Worm (Caenorhabditis elegans) whole organism, mixed stage, embryonic: ENCODE measurements around the gene gex-4.

Experiments
- M03D4.4 ChIP-seq: sonication (generic microtip); optimal IDR thresholded peaks from 2 replicates; lab custom pipeline; 2017; ENCODE audit warnings: mild to moderate bottlenecking, missing genetic modification characterization, missing compliant biosample characterization
- blmp-1 ChIP-seq: fragments of 150-350 bp; optimal IDR thresholded peaks from 2 replicates; lab custom pipeline; 2014; ENCODE audit warnings: missing biosample characterization, missing genetic modification characterization
- ceh-43 ChIP-seq: fragments of 200-800 bp; sonication (Bioruptor generic); optimal IDR thresholded peaks from 2 replicates; lab custom pipeline; 2018; ENCODE audit warnings: mild to moderate bottlenecking, missing genetic modification characterization, moderate library complexity, missing compliant biosample characterization
- ces-1 ChIP-seq: fragments of 150-350 bp; optimal IDR thresholded peaks from 2 replicates; lab custom pipeline; 2014; ENCODE audit warnings: missing biosample characterization, missing genetic modification reagents, missing genetic modification characterization
- cnd-1 ChIP-seq: fragments of 200-800 bp; sonication (Bioruptor generic); optimal IDR thresholded peaks from 2 replicates; lab custom pipeline; 2018; ENCODE audit warnings: mild to moderate bottlenecking, missing genetic modification characterization, missing compliant biosample characterization
- drap-1 ChIP-seq: fragments of 200-800 bp; sonication (Bioruptor generic); optimal IDR thresholded peaks from 3 replicates; lab custom pipeline; 2018; ENCODE audit warnings: mild to moderate bottlenecking, missing genetic modification characterization, missing compliant biosample characterization
- elt-1 ChIP-seq: sonication (generic microtip); optimal IDR thresholded peaks from 2 replicates; lab custom pipeline; 2017; ENCODE audit warnings: missing genetic modification characterization, mild to moderate bottlenecking, missing compliant biosample characterization, antibody characterized with exemption, moderate library complexity, borderline replicate concordance; ENCODE audit not compliant: insufficient read depth
- flh-1 ChIP-seq: fragments of 200-800 bp; sonication (Bioruptor generic); optimal IDR thresholded peaks from 2 replicates; lab custom pipeline; 2018; ENCODE audit warnings: mild to moderate bottlenecking, missing genetic modification characterization, moderate library complexity, missing compliant biosample characterization
- ham-2 ChIP-seq: fragments of 200-800 bp; sonication (Bioruptor generic); optimal IDR thresholded peaks from 2 replicates; lab custom pipeline; 2018; ENCODE audit warnings: mild to moderate bottlenecking, missing genetic modification characterization, missing compliant biosample characterization
- hlh-1 ChIP-seq: fragments of 150-350 bp; optimal IDR thresholded peaks from 2 replicates; lab custom pipeline; 2014; ENCODE audit warnings: missing biosample characterization, missing genetic modification reagents, missing genetic modification characterization
- lin-13 ChIP-seq: fragments of 150-350 bp; optimal IDR thresholded peaks from 2 replicates; lab custom pipeline; 2014; ENCODE audit warnings: missing biosample characterization, missing genetic modification characterization
- lin-32 ChIP-seq: fragments of 200-800 bp; sonication (Bioruptor generic); optimal IDR thresholded peaks from 2 replicates; lab custom pipeline; 2018; ENCODE audit warnings: mild to moderate bottlenecking, missing genetic modification characterization, missing compliant biosample characterization
- lsy-2 ChIP-seq: fragments of 150-350 bp; optimal IDR thresholded peaks from 2 replicates; lab custom pipeline; 2014; ENCODE audit warnings: missing biosample characterization, missing genetic modification characterization
- mab-5 ChIP-seq: fragments of 150-350 bp; optimal IDR thresholded peaks from 2 replicates; lab custom pipeline; 2014; ENCODE audit warnings: missing biosample characterization, missing genetic modification characterization
- mep-1 ChIP-seq: fragments of 150-350 bp; optimal IDR thresholded peaks from 2 replicates; lab custom pipeline; 2017; ENCODE audit warnings: missing biosample characterization, missing genetic modification reagents, missing genetic modification characterization, inconsistent platforms
- mls-2 ChIP-seq: sonication (generic microtip); optimal IDR thresholded peaks from 2 replicates; lab custom pipeline; 2016; ENCODE audit warnings: mild to moderate bottlenecking, missing genetic modification characterization, moderate library complexity, missing compliant biosample characterization
- nhr-12 ChIP-seq: fragments of 150-350 bp; optimal IDR thresholded peaks from 2 replicates; lab custom pipeline; 2014; ENCODE audit warnings: missing biosample characterization, missing genetic modification characterization
- nhr-2 ChIP-seq: fragments of 150-350 bp; optimal IDR thresholded peaks from 2 replicates; lab custom pipeline; 2014; ENCODE audit warnings: missing biosample characterization, missing genetic modification characterization
- nhr-237 ChIP-seq: fragments of 150-350 bp; optimal IDR thresholded peaks from 2 replicates; lab custom pipeline; 2014; ENCODE audit warnings: missing biosample characterization, missing genetic modification characterization
- nhr-28 ChIP-seq: fragments of 150-350 bp; optimal IDR thresholded peaks from 2 replicates; lab custom pipeline; 2014; ENCODE audit warnings: missing biosample characterization, missing genetic modification characterization
- nhr-76 ChIP-seq: sonication (generic microtip); optimal IDR thresholded peaks from 2 replicates; lab custom pipeline; 2017; ENCODE audit warnings: missing biosample characterization, missing genetic modification characterization
- pha-4 ChIP-seq: fragments of 150-350 bp; optimal IDR thresholded peaks from 2 replicates; lab custom pipeline; 2018; ENCODE audit warnings: missing biosample characterization, missing genetic modification reagents, missing genetic modification characterization
- snpc-4 ChIP-seq: fragments of 150-350 bp; optimal IDR thresholded peaks from 2 replicates; lab custom pipeline; 2014; ENCODE audit warnings: missing biosample characterization, missing genetic modification characterization
- sptf-1 ChIP-seq: sonication (generic microtip); optimal IDR thresholded peaks from 2 replicates; lab custom pipeline; 2017; ENCODE audit warnings: mild to moderate bottlenecking, missing genetic modification characterization, moderate library complexity, missing compliant biosample characterization
- tbx-8 ChIP-seq: fragments of 200-800 bp; sonication (Bioruptor generic); optimal IDR thresholded peaks from 2 replicates; lab custom pipeline; 2018; ENCODE audit warnings: mild to moderate bottlenecking, missing genetic modification characterization, moderate library complexity, missing compliant biosample characterization
- unc-120 ChIP-seq: sonication (generic microtip); optimal IDR thresholded peaks from 2 replicates; lab custom pipeline; 2017; ENCODE audit warnings: missing genetic modification characterization, missing compliant biosample characterization; ENCODE audit not compliant: poor library complexity, severe bottlenecking
- unc-39 ChIP-seq: fragments of 150-350 bp; optimal IDR thresholded peaks from 2 replicates; lab custom pipeline; 2014; ENCODE audit warnings: missing biosample characterization, missing genetic modification characterization
- unc-62 ChIP-seq: fragments of 150-350 bp; optimal IDR thresholded peaks from 2 replicates; lab custom pipeline; 2014; ENCODE audit warnings: missing biosample characterization, missing genetic modification reagents, missing genetic modification characterization
- zip-8 ChIP-seq: fragments of 150-350 bp; optimal IDR thresholded peaks from 2 replicates; lab custom pipeline; 2014; ENCODE audit warnings: missing biosample characterization, missing genetic modification characterization
- ztf-11 ChIP-seq: fragments of 150-350 bp; optimal IDR thresholded peaks from 2 replicates; lab custom pipeline; 2014; ENCODE audit warnings: missing biosample characterization, missing genetic modification characterization

gex-4 gene

DNA sequence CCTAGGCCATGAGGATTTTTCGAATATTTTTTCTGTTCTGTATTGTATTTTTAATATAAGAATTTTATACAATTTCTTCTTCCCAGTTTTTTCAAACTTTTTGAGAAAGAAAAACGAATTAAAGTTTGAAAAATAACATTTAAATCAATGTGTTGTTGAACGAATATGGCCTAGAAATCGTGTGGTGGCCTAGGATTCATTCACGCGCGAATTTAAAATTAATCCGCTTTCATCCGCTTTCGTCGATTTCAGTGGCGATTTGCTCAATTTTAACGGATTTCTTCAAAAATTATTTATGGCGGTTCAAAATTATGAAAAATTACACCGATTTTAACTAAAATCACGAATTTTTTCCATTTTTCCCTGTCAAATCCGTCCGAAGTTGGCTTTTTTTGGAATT lies 28.9 kb upstream of the gex-4 start:
- no peak for TF ChIP-seq lin-13 (tag; lab: Kevin White, UChicago)

- TF ChIP-seq zip-8 (tag; lab: Kevin White, UChicago) (no peak), unc-62 (no peak), snpc-4 (tag; lab: Kevin White, UChicago) (no peak), lsy-2 (tag; lab: Kevin White, UChicago) (no peak), mls-2 (tag; lab: Kevin White, UChicago) (no peak), nhr-237 (tag; lab: Kevin White, UChicago) (no peak), unc-120 (no peak), ceh-43 (no peak), ham-2 (no peak), ces-1 (GFP tag; lab: Kevin White, UChicago) (no peak), drap-1 (GFP tag; lab: Kevin White, UChicago) (no peak), nhr-12 (tag; lab: Kevin White, UChicago) (no peak), pha-4 (tag; lab: Kevin White, UChicago) (no peak), elt-1 (tag; lab: Kevin White, UChicago) (no peak), blmp-1 (no peak), tbx-8 (GFP tag; lab: Kevin White, UChicago) (no peak), cnd-1 (tag; lab: Kevin White, UChicago) (no peak), sptf-1 (tag; lab: Kevin White, UChicago) (no peak)
Observed at ce11 chrIII:12245570-12245969, 27.1 kb upstream of the gex-4 start.

DNA sequence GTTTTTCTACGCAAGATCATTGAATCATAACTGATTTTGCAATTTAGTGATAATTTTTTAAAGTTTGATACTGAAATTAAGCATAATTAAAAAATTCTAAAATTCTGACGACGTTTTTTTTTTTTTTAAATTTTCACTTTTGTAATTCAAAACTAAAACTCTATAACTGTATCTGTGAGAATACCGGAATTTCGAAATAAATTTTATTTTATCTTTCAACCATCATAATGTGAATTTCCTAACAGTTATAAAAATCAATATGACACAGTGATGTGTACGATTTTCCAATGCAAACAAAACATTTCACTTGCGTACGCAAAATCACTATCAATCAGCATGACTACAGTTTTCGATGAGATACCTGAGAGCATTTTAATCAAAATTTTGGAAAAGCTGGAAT lies 17.5 kb upstream of the gex-4 start, which contains the start of the genes grl-15 and fbxa-89:
Gene grl-15 (minus strand): TSS at position 101 of the 400 bp plus-strand sequence.
Gene fbxa-89 (plus strand): TSS at position 271 of the 400 bp plus-strand sequence.
- no peak for TF ChIP-seq M03D4.4
- TF ChIP-seq drap-1 (GFP tag; lab: Kevin White, UChicago), result no peak
- no peak for TF ChIP-seq ham-2
- TF ChIP-seq snpc-4 (tag; lab: Kevin White, UChicago), result no peak
- TF ChIP-seq lsy-2 (tag; lab: Kevin White, UChicago), result no peak
- no peak for TF ChIP-seq nhr-76 (tag; lab: Kevin White, UChicago)
- TF ChIP-seq hlh-1 (tag; lab: Kevin White, UChicago), result no peak
- no peak for TF ChIP-seq tbx-8 (GFP tag; lab: Kevin White, UChicago)
- TF ChIP-seq pha-4 (tag; lab: Kevin White, UChicago), result no peak

DNA sequence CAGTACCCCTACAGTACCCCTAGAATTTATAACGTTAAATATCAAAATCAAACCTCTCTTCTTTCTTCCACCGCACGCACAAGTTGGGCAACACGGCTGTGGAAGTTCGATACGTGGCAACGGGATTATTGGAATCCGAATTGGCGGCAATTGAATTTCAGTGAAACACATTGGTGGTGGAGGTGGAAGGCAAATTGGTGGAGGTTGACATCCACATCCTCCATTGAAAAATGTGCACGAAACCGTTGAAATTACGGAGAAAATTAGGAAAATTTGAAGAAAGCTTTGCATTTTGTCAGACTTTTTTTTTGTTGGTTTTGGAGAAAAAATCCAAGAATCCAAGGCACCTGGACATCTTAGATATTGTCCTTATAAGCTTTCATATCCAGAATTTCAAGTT lies 16.9 kb upstream of the gex-4 start:
- TF ChIP-seq elt-1 (tag; lab: Kevin White, UChicago) (no peak), lin-32 (GFP tag; lab: Kevin White, UChicago) (no peak), unc-62 (no peak), flh-1 (GFP tag; lab: Kevin White, UChicago) (no peak), drap-1 (GFP tag; lab: Kevin White, UChicago) (no peak), nhr-2 (tag; lab: Kevin White, UChicago) (no peak), zip-8 (tag; lab: Kevin White, UChicago) (no peak), snpc-4 (tag; lab: Kevin White, UChicago) (no peak), ztf-11 (tag; lab: Kevin White, UChicago) (no peak), ceh-43 (no peak), nhr-12 (tag; lab: Kevin White, UChicago) (no peak)

DNA sequence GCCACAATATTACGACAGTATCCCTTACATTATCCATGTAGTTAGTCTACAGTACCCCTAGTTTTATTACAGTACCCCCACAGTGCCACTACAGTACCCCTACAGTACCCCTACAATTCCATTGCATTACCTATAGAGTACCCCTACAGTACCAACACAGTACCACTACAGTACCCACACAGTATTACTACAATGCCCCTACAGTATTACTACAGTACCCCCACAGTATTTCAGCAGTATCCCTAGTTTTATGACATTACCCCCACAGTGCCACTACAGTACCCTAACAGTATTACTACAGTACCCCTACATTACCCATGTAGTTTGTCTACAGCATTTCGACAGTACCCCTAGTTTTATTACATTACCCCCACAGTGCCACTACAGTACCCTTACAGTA lies 15.1 kb upstream of the gex-4 start:
- TF ChIP-seq lsy-2 (tag; lab: Kevin White, UChicago) (peak; percentile 17), M03D4.4 (no peak), sptf-1 (tag; lab: Kevin White, UChicago) (peak; percentile 51), mls-2 (tag; lab: Kevin White, UChicago) (no peak), mab-5 (tag; lab: Kevin White, UChicago) (no peak), unc-39 (tag; lab: Kevin White, UChicago) (no peak), cnd-1 (tag; lab: Kevin White, UChicago) (no peak), nhr-28 (tag; lab: Kevin White, UChicago) (no peak), lin-32 (GFP tag; lab: Kevin White, UChicago) (peak; percentile 40), elt-1 (tag; lab: Kevin White, UChicago) (no peak), drap-1 (GFP tag; lab: Kevin White, UChicago) (no peak), snpc-4 (tag; lab: Kevin White, UChicago) (no peak), mep-1 (tag; lab: Kevin White, UChicago) (no peak)
- TF ChIP-seq, all 35 proteins: peak for 3
